Fruit fly (Drosophila melanogaster): ENCODE results near the gene SWIP.

The SWIP gene

dm6 chrX:16278783-16279182 is 34.7 kb upstream of the SWIP start (continued):
- TF ChIP-seq Atf3 (GFP tag; optimal IDR thresholded peaks at IDR 0.05) (peak; percentile 3), CG12942 (GFP tag; optimal IDR thresholded peaks at IDR 0.05) (peak; percentile 39), Gsc (GFP tag; IDR thresholded peaks at IDR 0.05) (peak; percentile 46; the same call in 1 of the 2 replicates), unc-4 (GFP tag; IDR thresholded peaks at IDR 0.05; ENCODE audit: partially characterized antibody) (no peak), Sry-δ (GFP tag; optimal IDR thresholded peaks at IDR 0.05) (no peak), vvl (GFP tag; IDR thresholded peaks at IDR 0.05) (peak; percentile 93), Lhr (GFP tag; optimal IDR thresholded peaks at IDR 0.05) (peak; percentile 70), twi (tag; optimal IDR thresholded peaks at IDR 0.05) (peak; percentile 74), pum (GFP tag; optimal IDR thresholded peaks at IDR 0.05) (peak; percentile 16), CG34376 (GFP tag; optimal IDR thresholded peaks at IDR 0.05) (peak; percentile 69), grau (tag; optimal IDR thresholded peaks at IDR 0.05) (peak; percentile 84), az2 (GFP tag; optimal IDR thresholded peaks at IDR 0.05) (peak; percentile 71), CG9932 (GFP tag; IDR thresholded peaks at IDR 0.05) (peak; percentile 53), Awh (GFP tag; IDR thresholded peaks at IDR 0.05) (peak; percentile 87), CG12219 (GFP tag; optimal IDR thresholded peaks at IDR 0.05) (peak; percentile 87), Mrtf (GFP tag; IDR thresholded peaks at IDR 0.05) (peak; percentile 66), Bgb (GFP tag; IDR thresholded peaks at IDR 0.05; ENCODE audit: partially characterized antibody) (no peak), Dip3 (GFP tag; optimal IDR thresholded peaks at IDR 0.05) (peak; percentile 7), CoRest (tag; optimal IDR thresholded peaks at IDR 0.05) (peak; percentile 80), eve (GFP tag; optimal IDR thresholded peaks at IDR 0.05) (peak in 1 of 2 experiments; percentile 92), CG13123 (GFP tag; optimal IDR thresholded peaks at IDR 0.05) (no peak), CG12236 (GFP tag; optimal IDR thresholded peaks at IDR 0.05) (peak; percentile 29), CG18011 (GFP tag; optimal IDR thresholded peaks at IDR 0.05) (peak; percentile 51), fd102C (GFP tag; optimal IDR thresholded peaks at IDR 0.05) (peak; percentile 79), CG10431 (GFP tag; optimal IDR thresholded peaks at IDR 0.05) (peak; percentile 87), Dp (GFP tag; optimal IDR thresholded peaks at IDR 0.05) (no peak), lbe (GFP tag; optimal IDR thresholded peaks at IDR 0.05) (peak; percentile 53), CG7839 (tag; optimal IDR thresholded peaks at IDR 0.05) (peak; percentile 88), CG12104 (GFP tag; optimal IDR thresholded peaks at IDR 0.05) (peak; percentile 72), CG11504 (tag; optimal IDR thresholded peaks at IDR 0.05) (peak; percentile 82), E2f1 (GFP tag; IDR thresholded peaks at IDR 0.05) (peak; percentile 81), BtbVII (GFP tag; optimal IDR thresholded peaks at IDR 0.05) (peak; percentile 73), CG11695 (GFP tag; IDR thresholded peaks at IDR 0.05) (peak; percentile 85), CG33213 (GFP tag; optimal IDR thresholded peaks at IDR 0.05) (peak; percentile 16), nau (GFP tag; optimal IDR thresholded peaks at IDR 0.05) (peak; percentile 74), tll (GFP tag; optimal IDR thresholded peaks at IDR 0.05) (no peak), CG2120 (GFP tag; optimal IDR thresholded peaks at IDR 0.05) (peak; percentile 20), her (GFP tag; optimal IDR thresholded peaks at IDR 0.05) (peak; percentile 16), repo (GFP tag; optimal IDR thresholded peaks at IDR 0.05) (peak; percentile 60), CG7963 (GFP tag; IDR thresholded peaks at IDR 0.05; ENCODE audit: partially characterized antibody) (no peak), Ravus (GFP tag; IDR thresholded peaks at IDR 0.05) (peak; percentile 23), scrt (GFP tag; optimal IDR thresholded peaks at IDR 0.05) (peak; percentile 77), sim (GFP tag; IDR thresholded peaks at IDR 0.05) (peak; percentile 87), GATAe (GFP tag; conservative IDR thresholded peaks at IDR 0.05) (0 out of 2 replicates have a peak, but pooled peaks have one; percentile 20), klu (GFP tag; IDR thresholded peaks at IDR 0.05) (peak; percentile 25; the same call in 1 of the 2 replicates), Abd-B (GFP tag; optimal IDR thresholded peaks at IDR 0.05) (peak; percentile 59), otp (GFP tag; IDR thresholded peaks at IDR 0.05) (peak; percentile 84; the same call in 2 of the 3 replicates), CG9817 (tag; optimal IDR thresholded peaks at IDR 0.05) (peak; percentile 83), pzg (GFP tag; optimal IDR thresholded peaks at IDR 0.05) (no peak), prd (optimal IDR thresholded peaks at IDR 0.05) (no peak), prd (GFP tag; IDR thresholded peaks at IDR 0.05) (peak; percentile 86)
